Fruit fly (Drosophila melanogaster) whole organism, embryonic: ENCODE data around the gene CG5334.

Experiments
- Ada2b ChIP-seq: fragments of 200-800 bp; sonication (Bioruptor generic); IDR thresholded peaks from 2 replicates; pipeline ENCODE4 v1.3.6; 2022; ENCODE audit warnings: missing biosample characterization, missing genetic modification characterization
- Atf6 ChIP-seq: fragments of 200-800 bp; sonication (Bioruptor generic); IDR thresholded peaks from 2 replicates; pipeline ENCODE4 v1.3.6; 2022; ENCODE audit warnings: missing biosample characterization, missing genetic modification characterization
- C15 ChIP-seq: fragments of 200-800 bp; sonication (Bioruptor generic); IDR thresholded peaks from 3 replicates; pipeline ENCODE4 v1.3.6; 2022; ENCODE audit warnings: missing biosample characterization, missing genetic modification characterization
- CG12071 ChIP-seq: fragments of 200-800 bp; sonication (Bioruptor generic); optimal IDR thresholded peaks from 3 replicates; lab custom pipeline; 2018; ENCODE audit warnings: missing biosample characterization, mild to moderate bottlenecking, missing genetic modification characterization
- CG12391 ChIP-seq: fragments of 200-800 bp; sonication (Bioruptor generic); optimal IDR thresholded peaks from 3 replicates; lab custom pipeline; 2018; ENCODE audit warnings: missing biosample characterization, mild to moderate bottlenecking, missing genetic modification characterization, moderate library complexity
- CG14014 ChIP-seq: fragments of 200-800 bp; sonication (Bioruptor generic); IDR thresholded peaks from 2 replicates; pipeline ENCODE4 v1.3.6; 2022; ENCODE audit warnings: missing biosample characterization, missing genetic modification characterization
- CG1529 ChIP-seq: fragments of 200-800 bp; sonication (Bioruptor generic); optimal IDR thresholded peaks from 3 replicates; lab custom pipeline; 2018; ENCODE audit warnings: missing biosample characterization, missing genetic modification characterization
- CG15514 ChIP-seq: fragments of 200-800 bp; sonication (Bioruptor generic); optimal IDR thresholded peaks from 3 replicates; lab custom pipeline; 2017; ENCODE audit warnings: missing biosample characterization, missing genetic modification characterization, mild to moderate bottlenecking, moderate library complexity, missing genetic modification reagents
- CG17361 ChIP-seq: fragments of 200-800 bp; sonication (Bioruptor generic); IDR thresholded peaks from 3 replicates; pipeline ENCODE4 v1.3.6; 2022; ENCODE audit warnings: missing biosample characterization, missing genetic modification characterization
- CG1792 ChIP-seq: fragments of 200-800 bp; sonication (Bioruptor generic); optimal IDR thresholded peaks from 2 replicates; lab custom pipeline; 2016; ENCODE audit warnings: missing biosample characterization, missing genetic modification characterization
- CG2678 ChIP-seq: fragments of 200-800 bp; sonication (Bioruptor generic); optimal IDR thresholded peaks from 3 replicates; lab custom pipeline; 2019; ENCODE audit warnings: missing biosample characterization, mild to moderate bottlenecking, missing genetic modification characterization, moderate library complexity
- CG31441 ChIP-seq: fragments of 200-800 bp; sonication (Bioruptor generic); IDR thresholded peaks from 2 replicates; pipeline ENCODE4 v1.3.6; 2022; ENCODE audit warnings: missing biosample characterization, missing genetic modification characterization
- CG32532 ChIP-seq: fragments of 200-800 bp; sonication (Bioruptor generic); IDR thresholded peaks from 2 replicates; pipeline ENCODE4 v1.3.6; 2022; ENCODE audit warnings: missing biosample characterization, missing genetic modification characterization
- CG3726 ChIP-seq: fragments of 200-800 bp; sonication (Bioruptor generic); IDR thresholded peaks from 3 replicates; pipeline ENCODE4, ENCODE4 v1.3.6; 2022; ENCODE audit warnings: missing biosample characterization, missing genetic modification characterization
- CG5245 ChIP-seq: fragments of 200-800 bp; sonication (Bioruptor generic); optimal IDR thresholded peaks from 3 replicates; lab custom pipeline; 2016; ENCODE audit warnings: missing biosample characterization, missing genetic modification characterization
- CG6254 ChIP-seq: fragments of 200-800 bp; sonication (Bioruptor generic); optimal IDR thresholded peaks from 3 replicates; lab custom pipeline; 2017; ENCODE audit warnings: mild to moderate bottlenecking, missing biosample characterization, missing genetic modification reagents, missing genetic modification characterization
- CG7556 ChIP-seq: fragments of 200-800 bp; sonication (Bioruptor generic); optimal IDR thresholded peaks from 2 replicates; lab custom pipeline; 2017; ENCODE audit warnings: missing biosample characterization, mild to moderate bottlenecking, missing genetic modification characterization
- CG8281 ChIP-seq: fragments of 200-800 bp; sonication (Bioruptor generic); optimal IDR thresholded peaks from 2 replicates; lab custom pipeline; 2018; ENCODE audit warnings: missing biosample characterization, mild to moderate bottlenecking, missing genetic modification characterization, moderate library complexity
- CG8765 ChIP-seq: fragments of 200-800 bp; sonication (Bioruptor generic); IDR thresholded peaks from 2 replicates; pipeline ENCODE4 v1.3.6; 2022; ENCODE audit warnings: missing biosample characterization, missing genetic modification characterization
- CG9797 ChIP-seq: fragments of 200-800 bp; sonication (Bioruptor generic); optimal IDR thresholded peaks from 3 replicates; lab custom pipeline; 2018; ENCODE audit warnings: missing biosample characterization, mild to moderate bottlenecking, missing genetic modification characterization
- Deaf1 ChIP-seq: fragments of 200-800 bp; optimal IDR thresholded peaks from 3 replicates; lab custom pipeline; 2019; ENCODE audit warnings: missing biosample characterization, mild to moderate bottlenecking, missing genetic modification characterization, moderate library complexity
- HLH3B ChIP-seq: fragments of 200-800 bp; sonication (Bioruptor generic); IDR thresholded peaks from 2 replicates; pipeline ENCODE4 v1.3.6; 2022; ENCODE audit warnings: missing biosample characterization, missing genetic modification characterization
- Hr39 ChIP-seq: fragments of >200 bp; optimal IDR thresholded peaks from 2 replicates; lab custom pipeline; 2017
- Hr78 ChIP-seq, 2 experiments: fragments of 200-800 bp in 1 of 2; fragments of >200 bp in 1 of 2; sonication (Bioruptor generic) in 1 of 2; optimal IDR thresholded peaks; 2 replicates each; lab custom pipeline; 2017 to 2019; ENCODE audit warnings: missing biosample characterization in 2 of 2, missing genetic modification characterization in 2 of 2, mild to moderate bottlenecking in 1 of 2, moderate library complexity in 1 of 2
- Kr ChIP-seq: fragments of 200-800 bp; sonication (Bioruptor generic); optimal IDR thresholded peaks from 2 replicates; lab custom pipeline; 2017; ENCODE audit warnings: missing biosample characterization, mild to moderate bottlenecking, missing genetic modification characterization
- NK7.1 ChIP-seq: fragments of 200-800 bp; sonication (Bioruptor generic); optimal IDR thresholded peaks from 3 replicates; lab custom pipeline; 2016; ENCODE audit warnings: missing biosample characterization, missing genetic modification characterization
- Neu2 ChIP-seq: fragments of 200-800 bp; sonication (Bioruptor generic); optimal IDR thresholded peaks from 3 replicates; lab custom pipeline; 2016; ENCODE audit warnings: missing biosample characterization, missing genetic modification characterization, borderline replicate concordance
- Oli ChIP-seq: fragments of 200-800 bp; sonication (Bioruptor generic); optimal IDR thresholded peaks from 2 replicates; lab custom pipeline; 2018; ENCODE audit warnings: missing biosample characterization, mild to moderate bottlenecking, missing genetic modification characterization, moderate library complexity
- Six4 ChIP-seq: fragments of 200-800 bp; sonication (Bioruptor generic); optimal IDR thresholded peaks from 2 replicates; lab custom pipeline; 2016; ENCODE audit warnings: missing biosample characterization, missing genetic modification characterization
- Tbp ChIP-seq: fragments of >200 bp; optimal IDR thresholded peaks from 2 replicates; lab custom pipeline; 2018; ENCODE audit warnings: missing biosample characterization, missing genetic modification characterization
- abd-A ChIP-seq: fragments of 200-800 bp; sonication (Bioruptor generic); optimal IDR thresholded peaks from 3 replicates; lab custom pipeline; 2019; ENCODE audit warnings: missing biosample characterization, mild to moderate bottlenecking, missing genetic modification characterization, moderate library complexity
- ash1 ChIP-seq: fragments of 200-800 bp; sonication (Bioruptor generic); optimal IDR thresholded peaks from 2 replicates; lab custom pipeline; 2018; ENCODE audit warnings: missing biosample characterization, mild to moderate bottlenecking, missing genetic modification characterization
- az2 ChIP-seq: fragments of 200-800 bp; sonication (Bioruptor generic); optimal IDR thresholded peaks from 3 replicates; lab custom pipeline; 2016; ENCODE audit warnings: missing biosample characterization, missing genetic modification characterization
- bcd ChIP-seq: fragments of 200-800 bp; sonication (Bioruptor generic); optimal IDR thresholded peaks from 2 replicates; lab custom pipeline; 2017; ENCODE audit warnings: missing biosample characterization, mild to moderate bottlenecking, missing genetic modification characterization
- dysf ChIP-seq: fragments of 200-800 bp; sonication (Bioruptor generic); IDR thresholded peaks from 3 replicates; pipeline ENCODE4 v1.3.6; 2022; ENCODE audit warnings: missing biosample characterization, missing genetic modification characterization
- exex ChIP-seq: fragments of 200-800 bp; sonication (Bioruptor generic); optimal IDR thresholded peaks from 4 replicates; lab custom pipeline; 2018; ENCODE audit warnings: missing biosample characterization, mild to moderate bottlenecking, missing genetic modification characterization, moderate library complexity
- her ChIP-seq: fragments of 200-800 bp; sonication (Bioruptor generic); optimal IDR thresholded peaks from 2 replicates; lab custom pipeline; 2016; ENCODE audit warnings: missing biosample characterization, missing genetic modification characterization
- hkb ChIP-seq, 2 experiments: fragments of 200-800 bp in 1 of 2; fragments of >200 bp in 1 of 2; sonication (Bioruptor generic) in 1 of 2; IDR thresholded peaks in 1 of 2; optimal IDR thresholded peaks in 1 of 2; 2 replicates each; pipeline versions ENCODE4 v1.3.6 to Lab custom; 2017 to 2022; ENCODE audit warnings: missing biosample characterization in 1 of 2, missing genetic modification characterization in 1 of 2
- insv ChIP-seq, 2 experiments: fragments of 200-800 bp; sonication (Bioruptor generic); optimal IDR thresholded peaks; 3 replicates each; lab custom pipeline; 2016 to 2018; ENCODE audit warnings: missing biosample characterization in 2 of 2, missing genetic modification characterization in 2 of 2
- inv ChIP-seq: fragments of 200-800 bp; sonication (Bioruptor generic); IDR thresholded peaks from 2 replicates; pipeline ENCODE4 v1.3.6; 2022; ENCODE audit warnings: missing biosample characterization, missing genetic modification characterization; ENCODE audit not compliant: partially characterized antibody
- ranshi ChIP-seq: fragments of 200-800 bp; sonication (Bioruptor generic); IDR thresholded peaks from 2 replicates; pipeline ENCODE4 v1.3.6; 2022; ENCODE audit warnings: missing biosample characterization, missing genetic modification characterization
- row ChIP-seq: fragments of 200-800 bp; sonication (Bioruptor generic); IDR thresholded peaks from 3 replicates; pipeline ENCODE4 v1.3.6; 2022; ENCODE audit warnings: missing biosample characterization, missing genetic modification characterization
- salm ChIP-seq: fragments of 200-800 bp; sonication (Bioruptor generic); optimal IDR thresholded peaks from 2 replicates; lab custom pipeline; 2018; ENCODE audit warnings: missing biosample characterization, mild to moderate bottlenecking, missing genetic modification characterization
- scrt ChIP-seq: fragments of 200-800 bp; sonication (Bioruptor generic); optimal IDR thresholded peaks from 2 replicates; lab custom pipeline; 2018; ENCODE audit warnings: missing biosample characterization, mild to moderate bottlenecking, missing genetic modification characterization, moderate library complexity
- slou ChIP-seq: fragments of 200-800 bp; sonication (Bioruptor generic); optimal IDR thresholded peaks from 3 replicates; lab custom pipeline; 2016; ENCODE audit warnings: missing biosample characterization, missing genetic modification characterization
- stc ChIP-seq: fragments of 200-800 bp; sonication (Bioruptor generic); IDR thresholded peaks from 2 replicates; pipeline ENCODE4 v1.3.6; 2022; ENCODE audit warnings: missing biosample characterization, missing genetic modification characterization
- unpg ChIP-seq: fragments of 200-800 bp; sonication (Bioruptor generic); optimal IDR thresholded peaks from 3 replicates; lab custom pipeline; 2018; ENCODE audit warnings: missing biosample characterization, mild to moderate bottlenecking, missing genetic modification characterization, moderate library complexity
- vfl ChIP-seq: fragments of 200-800 bp; sonication (Bioruptor generic); optimal IDR thresholded peaks from 2 replicates; lab custom pipeline; 2016; ENCODE audit warnings: missing biosample characterization, missing genetic modification characterization
- wdn ChIP-seq: fragments of 200-800 bp; sonication (Bioruptor generic); IDR thresholded peaks from 2 replicates; pipeline ENCODE4 v1.3.6; 2022; ENCODE audit warnings: missing biosample characterization, missing genetic modification characterization
- wek ChIP-seq: fragments of 200-800 bp; sonication (Bioruptor generic); optimal IDR thresholded peaks from 3 replicates; lab custom pipeline; 2018; ENCODE audit warnings: missing biosample characterization, mild to moderate bottlenecking, missing genetic modification characterization, moderate library complexity
- zfh1 ChIP-seq: fragments of 200-800 bp; sonication (Bioruptor generic); IDR thresholded peaks from 3 replicates; pipeline ENCODE4 v1.3.6; 2022; ENCODE audit warnings: missing biosample characterization, missing genetic modification characterization

Gene CG5334

dm6 chrX:14812239-14812638 is 37.1 kb downstream of the CG5334 start (continued):
- no peak for TF ChIP-seq hkb (optimal IDR thresholded peaks at IDR 0.05; lab: Kevin White, UChicago)
- peak; percentile 56; the same call in 1 of the 2 replicates for TF ChIP-seq hkb (GFP tag; IDR thresholded peaks at IDR 0.05; lab: Robert Waterston, UW)
- no peak for TF ChIP-seq CG31441 (GFP tag; lab: Robert Waterston, UW)
- TF ChIP-seq CG6254 (GFP tag; lab: Kevin White, UChicago), result no peak
- TF ChIP-seq unpg (GFP tag; lab: Kevin White, UChicago), result peak; percentile 11
- no peak for TF ChIP-seq abd-A
- TF ChIP-seq Atf6 (GFP tag; lab: Robert Waterston, UW), result 0 out of 2 replicates have a peak, but pooled peaks have one; percentile 13
- TF ChIP-seq CG1529 (GFP tag; lab: Kevin White, UChicago), result no peak
- TF ChIP-seq Ada2b (GFP tag; lab: Robert Waterston, UW), result 0 out of 2 replicates have a peak, but pooled peaks have one; percentile 12
- TF ChIP-seq az2 (GFP tag; lab: Kevin White, UChicago), result peak; percentile 1
- TF ChIP-seq CG12391 (tag; lab: Kevin White, UChicago), result no peak
- no peak for TF ChIP-seq CG3726 (GFP tag; lab: Robert Waterston, UW)
- TF ChIP-seq CG7556, result no peak
- no peak for TF ChIP-seq her (GFP tag; lab: Kevin White, UChicago)
- no peak for TF ChIP-seq Six4 (GFP tag; lab: Kevin White, UChicago)
- TF ChIP-seq Neu2, result no peak
- TF ChIP-seq Hr78 (GFP tag; optimal IDR thresholded peaks at IDR 0.05; lab: Kevin White, UChicago), result no peak
- 0 out of 2 replicates have a peak, but pooled peaks have one; percentile 20 for TF ChIP-seq ranshi (GFP tag; lab: Robert Waterston, UW)
- TF ChIP-seq salm (tag; lab: Kevin White, UChicago), result no peak
- TF ChIP-seq CG9797, result no peak
- no peak for TF ChIP-seq CG1792 (GFP tag; lab: Kevin White, UChicago)
- TF ChIP-seq scrt (GFP tag; lab: Kevin White, UChicago), result no peak
- TF ChIP-seq CG2678 (tag; lab: Kevin White, UChicago), result peak; percentile 24
- no peak for TF ChIP-seq CG5245 (GFP tag; lab: Kevin White, UChicago)
- TF ChIP-seq CG17361 (GFP tag; lab: Robert Waterston, UW), result no peak
- no peak for TF ChIP-seq Tbp (GFP tag; lab: Kevin White, UChicago)
- TF ChIP-seq inv (GFP tag; lab: Robert Waterston, UW), result no peak
- no peak for TF ChIP-seq vfl
- TF ChIP-seq CG15514 (GFP tag; lab: Kevin White, UChicago), result no peak
- 0 out of 2 replicates have a peak, but pooled peaks have one; percentile 13 for TF ChIP-seq HLH3B (GFP tag; lab: Robert Waterston, UW)
- no peak for TF ChIP-seq Deaf1 (tag; lab: Kevin White, UChicago)
- no peak for TF ChIP-seq CG8281 (tag; lab: Kevin White, UChicago)
- 0 out of 3 replicates have a peak, but pooled peaks have one; percentile 36 for TF ChIP-seq zfh1 (GFP tag; lab: Robert Waterston, UW)
- TF ChIP-seq exex (tag; lab: Kevin White, UChicago), result no peak
- TF ChIP-seq ash1 (GFP tag; lab: Kevin White, UChicago), result no peak
- no peak for TF ChIP-seq Kr (GFP tag; lab: Kevin White, UChicago)
- no peak for TF ChIP-seq Hr39 (lab: Kevin White, UChicago)
- TF ChIP-seq bcd (GFP tag; lab: Kevin White, UChicago), result no peak
- peak; percentile 50; the same call in 2 of the 3 replicates for TF ChIP-seq row (GFP tag; lab: Robert Waterston, UW)
- TF ChIP-seq CG32532 (GFP tag; lab: Robert Waterston, UW), result peak; percentile 18; the same call in 1 of the 2 replicates
- TF ChIP-seq CG14014 (GFP tag; lab: Robert Waterston, UW), result no peak
- TF ChIP-seq CG8765 (GFP tag; lab: Robert Waterston, UW), result no peak
- no peak for TF ChIP-seq slou (GFP tag; lab: Kevin White, UChicago)
- TF ChIP-seq NK7.1 (GFP tag; lab: Kevin White, UChicago), result no peak
- TF ChIP-seq stc (GFP tag; lab: Robert Waterston, UW), result no peak
- no peak for TF ChIP-seq C15 (GFP tag; lab: Robert Waterston, UW)
- no peak for TF ChIP-seq insv (GFP tag; optimal IDR thresholded peaks at IDR 0.05; lab: Kevin White, UChicago)
- TF ChIP-seq dysf (GFP tag; lab: Robert Waterston, UW), result peak; percentile 27; the same call in 1 of the 3 replicates
- no peak for TF ChIP-seq CG12071 (GFP tag; lab: Kevin White, UChicago)
- TF ChIP-seq wdn (GFP tag; lab: Robert Waterston, UW), result peak; percentile 12; the same call in 1 of the 2 replicates
- no peak for TF ChIP-seq wek
- peak; percentile 4 for TF ChIP-seq Oli (tag; lab: Kevin White, UChicago)
